Worm (Caenorhabditis elegans): ENCODE data around the gene E02H4.8.

- no peak for TF ChIP-seq ceh-36 (tag; optimal IDR thresholded peaks at IDR 0.05)
- TF ChIP-seq pes-1 (GFP tag; IDR thresholded peaks at IDR 0.05) = no peak
- no peak for TF ChIP-seq ama-1 (optimal IDR thresholded peaks at IDR 0.05)
- no peak for TF ChIP-seq ceh-13 (GFP tag; optimal IDR thresholded peaks at IDR 0.05)
Observed at ce11 chrX:14311583-14311982, 48.2 kb upstream of the E02H4.8 start, which contains the start of gene mgrn-1.

Data from whole organism, early embryonic.